Fruit fly (Drosophila melanogaster): Measurements from ENCODE around the gene Ten-m.

DNA sequence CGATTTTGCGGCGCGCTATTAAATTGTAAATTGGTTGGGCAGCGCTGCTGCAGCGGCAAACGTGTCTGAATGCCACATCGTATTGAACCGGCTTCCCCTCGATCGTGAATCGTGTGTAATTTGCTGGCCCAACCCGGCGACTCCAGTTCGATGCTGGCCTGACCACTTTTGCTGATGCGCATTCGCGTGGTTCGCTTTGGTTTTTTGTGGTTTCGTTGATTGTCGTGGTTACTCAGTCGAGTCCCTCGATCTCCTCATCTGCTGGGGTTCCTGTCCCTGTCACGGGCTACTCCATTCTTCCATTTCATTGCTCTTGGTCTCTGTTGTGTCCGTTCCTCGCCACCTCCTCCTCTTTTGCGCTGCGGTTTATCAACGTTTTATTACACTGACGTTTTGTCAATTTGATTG lies 18.6 kb downstream of the Ten-m start:
- TF ChIP-seq CG14711 (tag; optimal IDR thresholded peaks at IDR 0.05) (no peak), CG11617 (GFP tag; optimal IDR thresholded peaks at IDR 0.05) (no peak), tj (GFP tag; optimal IDR thresholded peaks at IDR 0.05) (no peak), cnc (optimal IDR thresholded peaks at IDR 0.05) (no peak), pad (GFP tag; optimal IDR thresholded peaks at IDR 0.05) (no peak)

Data from whole organism, adult.